Worm (Caenorhabditis elegans): Measurements from ENCODE around the gene F57C12.2.

- TF ChIP-seq W03F9.2 (tag; optimal IDR thresholded peaks at IDR 0.05), result no peak
- TF ChIP-seq him-1 (tag; optimal IDR thresholded peaks at IDR 0.05), result no peak
- TF ChIP-seq dao-5 (tag; optimal IDR thresholded peaks at IDR 0.05), result no peak
Measured at ce11 chrX:585598-586217, 34.5 kb upstream of the F57C12.2 start.
